Worm (Caenorhabditis elegans) whole organism, mixed stage, embryonic: Measurements from ENCODE around the gene dap-3.

Experiments used
- blmp-1 ChIP-seq: fragments of 150-350 bp; optimal IDR thresholded peaks from 2 replicates; lab custom pipeline; 2014; ENCODE audit warnings: missing biosample characterization, missing genetic modification characterization
- ces-1 ChIP-seq: fragments of 150-350 bp; optimal IDR thresholded peaks from 2 replicates; lab custom pipeline; 2014; ENCODE audit warnings: missing biosample characterization, missing genetic modification reagents, missing genetic modification characterization
- elt-3 ChIP-seq: fragments of 150-350 bp; optimal IDR thresholded peaks from 2 replicates; lab custom pipeline; 2014; ENCODE audit warnings: missing biosample characterization, missing genetic modification characterization
- lsy-2 ChIP-seq: fragments of 150-350 bp; optimal IDR thresholded peaks from 2 replicates; lab custom pipeline; 2014; ENCODE audit warnings: missing biosample characterization, missing genetic modification characterization
- mab-5 ChIP-seq: fragments of 150-350 bp; optimal IDR thresholded peaks from 2 replicates; lab custom pipeline; 2014; ENCODE audit warnings: missing biosample characterization, missing genetic modification characterization
- mep-1 ChIP-seq: fragments of 150-350 bp; optimal IDR thresholded peaks from 2 replicates; lab custom pipeline; 2017; ENCODE audit warnings: missing biosample characterization, missing genetic modification reagents, missing genetic modification characterization, inconsistent platforms
- mls-2 ChIP-seq: sonication (generic microtip); optimal IDR thresholded peaks from 2 replicates; lab custom pipeline; 2016; ENCODE audit warnings: mild to moderate bottlenecking, missing genetic modification characterization, moderate library complexity, missing compliant biosample characterization
- nhr-237 ChIP-seq: fragments of 150-350 bp; optimal IDR thresholded peaks from 2 replicates; lab custom pipeline; 2014; ENCODE audit warnings: missing biosample characterization, missing genetic modification characterization
- snpc-4 ChIP-seq: fragments of 150-350 bp; optimal IDR thresholded peaks from 2 replicates; lab custom pipeline; 2014; ENCODE audit warnings: missing biosample characterization, missing genetic modification characterization
- unc-39 ChIP-seq: fragments of 150-350 bp; optimal IDR thresholded peaks from 2 replicates; lab custom pipeline; 2014; ENCODE audit warnings: missing biosample characterization, missing genetic modification characterization
- unc-62 ChIP-seq: fragments of 150-350 bp; optimal IDR thresholded peaks from 2 replicates; lab custom pipeline; 2014; ENCODE audit warnings: missing biosample characterization, missing genetic modification reagents, missing genetic modification characterization
- ztf-11 ChIP-seq: fragments of 150-350 bp; optimal IDR thresholded peaks from 2 replicates; lab custom pipeline; 2014; ENCODE audit warnings: missing biosample characterization, missing genetic modification characterization

ce11 chrII:10630944-10631343, 50.0 kb downstream of the dap-3 start:
- TF ChIP-seq elt-3 (tag; lab: Kevin White, UChicago) = no peak
- TF ChIP-seq snpc-4 = no peak
- no peak for TF ChIP-seq unc-39 (tag; lab: Kevin White, UChicago)
- TF ChIP-seq nhr-237 = no peak
- TF ChIP-seq unc-62 (GFP tag; lab: Kevin White, UChicago) = no peak
- TF ChIP-seq lsy-2 (tag; lab: Kevin White, UChicago) = no peak
- no peak for TF ChIP-seq mab-5 (tag; lab: Kevin White, UChicago)
- TF ChIP-seq ces-1 (GFP tag; lab: Kevin White, UChicago) = no peak
- TF ChIP-seq ztf-11 (tag; lab: Kevin White, UChicago) = no peak
- no peak for TF ChIP-seq blmp-1
- no peak for TF ChIP-seq mep-1
- TF ChIP-seq mls-2 (tag; lab: Kevin White, UChicago) = no peak
